Fruit fly (Drosophila melanogaster) whole organism, prepupa: ENCODE results near the gene CG13679.
A peak's percentile ranks its signal among the peaks of the same experiment; 100 is the strongest.

Experiments used
- Blimp-1 ChIP-seq: fragments of 200-800 bp; sonication (Bioruptor generic); optimal IDR thresholded peaks from 3 replicates; lab custom pipeline; 2017; ENCODE audit warnings: missing biosample characterization, missing genetic modification characterization, mild to moderate bottlenecking, moderate library complexity, missing genetic modification reagents
- CG10669 ChIP-seq: fragments of 200-800 bp; sonication (Bioruptor generic); optimal IDR thresholded peaks from 3 replicates; lab custom pipeline; 2018; ENCODE audit warnings: missing biosample characterization, mild to moderate bottlenecking, missing genetic modification characterization, moderate library complexity
- CG11294 ChIP-seq: fragments of 200-800 bp; sonication (Bioruptor generic); IDR thresholded peaks from 2 replicates; pipeline ENCODE4 v1.3.6; 2022; ENCODE audit warnings: missing biosample characterization, missing genetic modification characterization
- CG11762 ChIP-seq: fragments of 200-800 bp; sonication (Bioruptor generic); optimal IDR thresholded peaks from 3 replicates; lab custom pipeline; 2016; ENCODE audit warnings: missing biosample characterization, missing genetic modification characterization; ENCODE audit not compliant: insufficient read depth
- CG15336 ChIP-seq: fragments of 200-800 bp; sonication (Bioruptor generic); IDR thresholded peaks from 2 replicates; pipeline ENCODE4 v1.3.6; 2022; ENCODE audit warnings: missing biosample characterization, missing genetic modification characterization
- CG1621 ChIP-seq: fragments of 200-800 bp; sonication (Bioruptor generic); optimal IDR thresholded peaks from 3 replicates; lab custom pipeline; 2018; ENCODE audit warnings: missing biosample characterization, mild to moderate bottlenecking, missing genetic modification characterization
- CG16779 ChIP-seq: fragments of 200-800 bp; sonication (Bioruptor generic); optimal IDR thresholded peaks from 3 replicates; lab custom pipeline; 2017; ENCODE audit warnings: missing biosample characterization, mild to moderate bottlenecking, missing genetic modification characterization
- CG3032 ChIP-seq: fragments of 200-800 bp; optimal IDR thresholded peaks from 2 replicates; lab custom pipeline; 2019; ENCODE audit warnings: missing biosample characterization, mild to moderate bottlenecking, missing genetic modification characterization, moderate library complexity
- CG32006 ChIP-seq: fragments of 200-800 bp; sonication (Bioruptor generic); optimal IDR thresholded peaks from 3 replicates; lab custom pipeline; 2017; ENCODE audit warnings: missing biosample characterization, mild to moderate bottlenecking, missing genetic modification characterization
- CG34406 ChIP-seq: fragments of 200-800 bp; sonication (Bioruptor generic); optimal IDR thresholded peaks from 3 replicates; lab custom pipeline; 2016; ENCODE audit warnings: missing biosample characterization, missing genetic modification characterization
- CG3919 ChIP-seq: fragments of 200-800 bp; sonication (Bioruptor generic); optimal IDR thresholded peaks from 3 replicates; lab custom pipeline; 2016; ENCODE audit warnings: missing biosample characterization, missing genetic modification characterization
- CG4318 ChIP-seq: fragments of 200-800 bp; sonication (Bioruptor generic); optimal IDR thresholded peaks from 3 replicates; lab custom pipeline; 2017; ENCODE audit warnings: missing biosample characterization, mild to moderate bottlenecking, missing genetic modification characterization
- CG6163 ChIP-seq: fragments of 200-800 bp; sonication (Bioruptor generic); IDR thresholded peaks from 3 replicates; pipeline ENCODE4 v1.3.6; 2022; ENCODE audit warnings: missing biosample characterization, missing genetic modification characterization
- CG6276 ChIP-seq: fragments of 200-800 bp; sonication (Bioruptor generic); optimal IDR thresholded peaks from 2 replicates; lab custom pipeline; 2017; ENCODE audit warnings: missing biosample characterization, mild to moderate bottlenecking, missing genetic modification characterization
- CG6792 ChIP-seq: fragments of 200-800 bp; sonication (Bioruptor generic); optimal IDR thresholded peaks from 3 replicates; lab custom pipeline; 2016; ENCODE audit warnings: missing biosample characterization, missing genetic modification characterization
- CG8119 ChIP-seq: fragments of 200-800 bp; sonication (Bioruptor generic); IDR thresholded peaks from 3 replicates; pipeline ENCODE4 v1.3.6; 2022; ENCODE audit warnings: missing biosample characterization, missing genetic modification characterization
- CG8632 ChIP-seq: fragments of 200-800 bp; sonication (Bioruptor generic); optimal IDR thresholded peaks from 3 replicates; lab custom pipeline; 2016; ENCODE audit warnings: missing biosample characterization, missing genetic modification characterization
- CG9139 ChIP-seq: fragments of 200-800 bp; sonication (Bioruptor generic); optimal IDR thresholded peaks from 3 replicates; lab custom pipeline; 2017; ENCODE audit warnings: missing biosample characterization, mild to moderate bottlenecking, missing genetic modification characterization
- Eip78C ChIP-seq: fragments of 200-800 bp; sonication (Bioruptor generic); peaks from one replicate; lab custom pipeline; 2016; ENCODE audit warnings: missing biosample characterization, missing genetic modification characterization
- Eip93F ChIP-seq: fragments of 200-800 bp; sonication (Bioruptor generic); optimal IDR thresholded peaks from 2 replicates; lab custom pipeline; 2016; ENCODE audit warnings: missing biosample characterization, mild to moderate bottlenecking, missing genetic modification characterization
- Ets96B ChIP-seq: fragments of 200-800 bp; optimal IDR thresholded peaks from 2 replicates; lab custom pipeline; 2019; ENCODE audit warnings: missing biosample characterization, mild to moderate bottlenecking, missing genetic modification characterization, moderate library complexity
- Hr38 ChIP-seq: sonication (Bioruptor generic); optimal IDR thresholded peaks from 2 replicates; lab custom pipeline; 2016; ENCODE audit warnings: missing biosample characterization, missing genetic modification characterization
- Hr39 ChIP-seq: fragments of 200-800 bp; sonication (Bioruptor generic); optimal IDR thresholded peaks from 2 replicates; lab custom pipeline; 2016; ENCODE audit warnings: missing biosample characterization, missing genetic modification characterization
- Hr4 ChIP-seq: fragments of 200-800 bp; sonication (Bioruptor generic); optimal IDR thresholded peaks from 3 replicates; lab custom pipeline; 2016; ENCODE audit warnings: missing biosample characterization, missing genetic modification characterization
- Lpt ChIP-seq: fragments of 200-800 bp; sonication (Bioruptor generic); optimal IDR thresholded peaks from 3 replicates; lab custom pipeline; 2016; ENCODE audit warnings: missing biosample characterization, missing genetic modification characterization
- Met ChIP-seq: fragments of 200-800 bp; sonication (Bioruptor generic); optimal IDR thresholded peaks from 3 replicates; lab custom pipeline; 2016; ENCODE audit warnings: missing biosample characterization, missing genetic modification characterization
- OdsH ChIP-seq: fragments of 200-800 bp; sonication (Bioruptor generic); optimal IDR thresholded peaks from 3 replicates; lab custom pipeline; 2016; ENCODE audit warnings: missing biosample characterization, missing genetic modification characterization
- Smox ChIP-seq: fragments of 200-800 bp; sonication (Bioruptor generic); optimal IDR thresholded peaks from 3 replicates; lab custom pipeline; 2016; ENCODE audit warnings: missing biosample characterization, missing genetic modification characterization
- Sox14 ChIP-seq: fragments of 200-800 bp; sonication (Bioruptor generic); optimal IDR thresholded peaks from 3 replicates; lab custom pipeline; 2016; ENCODE audit warnings: missing biosample characterization, missing genetic modification characterization
- Sox15 ChIP-seq: fragments of 200-800 bp; sonication (Bioruptor generic); optimal IDR thresholded peaks from 3 replicates; lab custom pipeline; 2016; ENCODE audit warnings: missing biosample characterization, missing genetic modification characterization
- achi ChIP-seq: fragments of 200-800 bp; sonication (Bioruptor generic); optimal IDR thresholded peaks from 3 replicates; lab custom pipeline; 2016; ENCODE audit warnings: missing biosample characterization, missing genetic modification characterization
- acj6 ChIP-seq: fragments of 200-800 bp; sonication (Bioruptor generic); optimal IDR thresholded peaks from 3 replicates; lab custom pipeline; 2016; ENCODE audit warnings: missing biosample characterization, missing genetic modification characterization
- cyc ChIP-seq: fragments of 200-800 bp; sonication (Bioruptor generic); optimal IDR thresholded peaks from 3 replicates; lab custom pipeline; 2016; ENCODE audit warnings: missing biosample characterization, missing genetic modification characterization
- dac ChIP-seq: fragments of 200-800 bp; sonication (Bioruptor generic); optimal IDR thresholded peaks from 2 replicates; lab custom pipeline; 2017; ENCODE audit warnings: missing biosample characterization, mild to moderate bottlenecking, missing genetic modification characterization
- dsx ChIP-seq: fragments of 200-800 bp; optimal IDR thresholded peaks from 3 replicates; lab custom pipeline; 2019; ENCODE audit warnings: missing biosample characterization, mild to moderate bottlenecking, missing genetic modification characterization, moderate library complexity; ENCODE audit not compliant: poor library complexity, severe bottlenecking
- eg ChIP-seq: fragments of 200-800 bp; sonication (Bioruptor generic); IDR thresholded peaks from 3 replicates; pipeline ENCODE4 v1.3.6; 2022; ENCODE audit warnings: missing biosample characterization, missing genetic modification characterization
- esn ChIP-seq: fragments of 200-800 bp; sonication (Bioruptor generic); optimal IDR thresholded peaks from 2 replicates; lab custom pipeline; 2016; ENCODE audit warnings: missing biosample characterization, mild to moderate bottlenecking, missing genetic modification characterization, moderate library complexity
- fd59A ChIP-seq: fragments of 200-800 bp; sonication (Bioruptor generic); optimal IDR thresholded peaks from 2 replicates; lab custom pipeline; 2017; ENCODE audit warnings: missing biosample characterization, mild to moderate bottlenecking, missing genetic modification characterization, missing genetic modification reagents
- fd85E ChIP-seq: fragments of 200-800 bp; sonication (Bioruptor generic); optimal IDR thresholded peaks from 3 replicates; lab custom pipeline; 2016; ENCODE audit warnings: missing biosample characterization, missing genetic modification characterization
- fkh ChIP-seq: fragments of 200-800 bp; sonication (Bioruptor generic); optimal IDR thresholded peaks from 3 replicates; lab custom pipeline; 2017; ENCODE audit warnings: missing biosample characterization, mild to moderate bottlenecking, missing genetic modification characterization, moderate library complexity
- lz ChIP-seq: fragments of 200-800 bp; sonication (Bioruptor generic); optimal IDR thresholded peaks from 3 replicates; lab custom pipeline; 2016; ENCODE audit warnings: missing biosample characterization, missing genetic modification characterization
- net ChIP-seq: fragments of 200-800 bp; sonication (Bioruptor generic); optimal IDR thresholded peaks from 3 replicates; lab custom pipeline; 2016; ENCODE audit warnings: missing biosample characterization, missing genetic modification characterization
- pdm3 ChIP-seq: fragments of 200-800 bp; sonication (Bioruptor generic); optimal IDR thresholded peaks from 3 replicates; lab custom pipeline; 2016; ENCODE audit warnings: missing biosample characterization, missing genetic modification characterization
- salr ChIP-seq, 2 experiments: fragments of 200-800 bp; sonication (Bioruptor generic); optimal IDR thresholded peaks; 3 replicates each; lab custom pipeline; 2016 to 2018; ENCODE audit warnings: missing biosample characterization in 2 of 2, missing genetic modification characterization in 2 of 2, mild to moderate bottlenecking in 1 of 2
- spab ChIP-seq: fragments of 200-800 bp; sonication (Bioruptor generic); optimal IDR thresholded peaks from 2 replicates; lab custom pipeline; 2017; ENCODE audit warnings: missing biosample characterization, mild to moderate bottlenecking, missing genetic modification characterization, missing genetic modification reagents
- ss ChIP-seq, 2 experiments: fragments of 200-800 bp; sonication (Bioruptor generic); optimal IDR thresholded peaks; 2 replicates in 1 of 2; 3 replicates in 1 of 2; lab custom pipeline; 2017 to 2018; ENCODE audit warnings: mild to moderate bottlenecking in 2 of 2, missing biosample characterization in 2 of 2, missing genetic modification characterization in 2 of 2, moderate library complexity in 1 of 2
- svp ChIP-seq: fragments of 200-800 bp; sonication (Bioruptor generic); peaks from one replicate; lab custom pipeline; 2016; ENCODE audit warnings: missing biosample characterization, missing genetic modification characterization
- topi ChIP-seq: fragments of 200-800 bp; sonication (Bioruptor generic); optimal IDR thresholded peaks from 3 replicates; lab custom pipeline; 2016; ENCODE audit warnings: missing biosample characterization, missing genetic modification characterization

Gene CG13679

dm6 chr3L:8155324-8155723, 47.3 kb upstream of the CG13679 start:
- TF ChIP-seq fd59A (GFP tag; lab: Kevin White, UChicago) (no peak), Hr38 (GFP tag; lab: Kevin White, UChicago) (no peak), CG10669 (GFP tag; lab: Kevin White, UChicago) (no peak), CG9139 (GFP tag; lab: Kevin White, UChicago) (no peak), topi (GFP tag; lab: Kevin White, UChicago) (no peak), achi (GFP tag; lab: Kevin White, UChicago) (no peak), ss (GFP tag; optimal IDR thresholded peaks at IDR 0.05; lab: Kevin White, UChicago) (no peak), Smox (GFP tag; lab: Kevin White, UChicago) (no peak), fkh (GFP tag; lab: Kevin White, UChicago) (no peak), CG15336 (no peak), CG4318 (GFP tag; lab: Kevin White, UChicago) (no peak), Eip93F (no peak), CG1621 (tag; lab: Kevin White, UChicago) (no peak), esn (GFP tag; lab: Kevin White, UChicago) (no peak), acj6 (GFP tag; lab: Kevin White, UChicago) (no peak), CG16779 (tag; lab: Kevin White, UChicago) (no peak), dsx (GFP tag; lab: Kevin White, UChicago) (no peak), Ets96B (tag; lab: Kevin White, UChicago) (no peak), Sox15 (no peak), CG34406 (GFP tag; lab: Kevin White, UChicago) (no peak)

dm6 chr3L:8156199-8156598, 46.4 kb upstream of the CG13679 start:
- TF ChIP-seq Blimp-1 (GFP tag; lab: Kevin White, UChicago) (no peak), fd85E (GFP tag; lab: Kevin White, UChicago) (no peak), Hr38 (GFP tag; lab: Kevin White, UChicago) (no peak), cyc (GFP tag; lab: Kevin White, UChicago) (peak; percentile 11), CG32006 (GFP tag; lab: Kevin White, UChicago) (peak; percentile 22), Eip78C (GFP tag; lab: Kevin White, UChicago) (peak; percentile 78), spab (GFP tag; lab: Kevin White, UChicago) (no peak), pdm3 (GFP tag; lab: Kevin White, UChicago) (peak; percentile 31), salr (GFP tag; optimal IDR thresholded peaks at IDR 0.05; lab: Kevin White, UChicago) (no peak), CG6163 (GFP tag; lab: Robert Waterston, UW) (peak; percentile 68), CG6276 (GFP tag; lab: Kevin White, UChicago) (peak; percentile 36), CG6792 (no peak), CG15336 (peak; percentile 41; the same call in 1 of the 2 replicates), CG8632 (GFP tag; lab: Kevin White, UChicago) (peak; percentile 29), CG34406 (GFP tag; lab: Kevin White, UChicago) (peak; percentile 45), Eip93F (no peak), Sox14 (GFP tag; lab: Kevin White, UChicago) (no peak), esn (GFP tag; lab: Kevin White, UChicago) (peak; percentile 21), lz (peak; percentile 23), Ets96B (tag; lab: Kevin White, UChicago) (peak; percentile 1), CG11294 (GFP tag; lab: Robert Waterston, UW) (no peak), svp (GFP tag; lab: Kevin White, UChicago) (peak; percentile 75), CG1621 (tag; lab: Kevin White, UChicago) (no peak), Sox15 (no peak), Met (GFP tag; lab: Kevin White, UChicago) (peak; percentile 29), OdsH (GFP tag; lab: Kevin White, UChicago) (peak; percentile 17), Lpt (no peak), dsx (GFP tag; lab: Kevin White, UChicago) (no peak), ss (GFP tag; optimal IDR thresholded peaks at IDR 0.05; lab: Kevin White, UChicago) (peak in 1 of 2 experiments; percentile 22), eg (peak; percentile 44; the same call in 1 of the 3 replicates), CG3032 (peak; percentile 34), CG10669 (GFP tag; lab: Kevin White, UChicago) (peak; percentile 16), Hr39 (no peak), dac (no peak), acj6 (GFP tag; lab: Kevin White, UChicago) (peak; percentile 28), CG3919 (GFP tag; lab: Kevin White, UChicago) (peak; percentile 42), CG11762 (no peak), net (GFP tag; lab: Kevin White, UChicago) (peak; percentile 15), Smox (GFP tag; lab: Kevin White, UChicago) (peak; percentile 12), topi (GFP tag; lab: Kevin White, UChicago) (peak; percentile 22), Hr4 (GFP tag; lab: Kevin White, UChicago) (peak; percentile 15), CG8119 (GFP tag; lab: Robert Waterston, UW) (no peak)
